Worm (Caenorhabditis elegans): ENCODE results near the gene cest-34.

ce11 chrV:6630769-6631168 is 45.8 kb upstream of the cest-34 start:
- TF ChIP-seq nhr-76 (tag; optimal IDR thresholded peaks at IDR 0.05) (no peak), nhr-28 (tag; optimal IDR thresholded peaks at IDR 0.05) (no peak), nhr-77 (tag; optimal IDR thresholded peaks at IDR 0.05) (no peak), jun-1 (tag; optimal IDR thresholded peaks at IDR 0.05) (no peak), hmg-11 (tag; optimal IDR thresholded peaks at IDR 0.05) (no peak), skn-1 (tag; optimal IDR thresholded peaks at IDR 0.05) (no peak), aly-2 (tag; optimal IDR thresholded peaks at IDR 0.05) (no peak), nfya-1 (tag; optimal IDR thresholded peaks at IDR 0.05; ENCODE audit: insufficient read depth) (no peak), ceh-9 (tag; optimal IDR thresholded peaks at IDR 0.05) (no peak), snpc-4 (tag; optimal IDR thresholded peaks at IDR 0.05) (no peak), fos-1 (tag; optimal IDR thresholded peaks at IDR 0.05) (no peak)
